Worm (Caenorhabditis elegans) whole organism, L4 larva: ENCODE results near the gene T23F2.5.

ENCODE experiments used
- D1046.2 ChIP-seq: fragments of 200-800 bp; sonication (Bioruptor generic); IDR thresholded peaks from 2 replicates; pipeline ENCODE4 v1.3.6; 2022; ENCODE audit warnings: missing genetic modification characterization, missing compliant biosample characterization
- F10B5.3 ChIP-seq: sonication (generic microtip); optimal IDR thresholded peaks from 2 replicates; lab custom pipeline; 2016; ENCODE audit warnings: mild to moderate bottlenecking, missing genetic modification characterization, missing compliant biosample characterization
- F26F4.8 ChIP-seq: fragments of 200-800 bp; sonication (Bioruptor generic); conservative IDR thresholded peaks from 2 replicates; pipeline ENCODE4 v1.3.6; 2022; ENCODE audit warnings: missing genetic modification characterization, missing compliant biosample characterization
- F37D6.2 ChIP-seq: sonication (generic microtip); optimal IDR thresholded peaks from 2 replicates; lab custom pipeline; 2016; ENCODE audit warnings: mild to moderate bottlenecking, missing genetic modification characterization, missing compliant biosample characterization
- F44E2.7 ChIP-seq: fragments of 200-800 bp; sonication (Bioruptor generic); IDR thresholded peaks from 2 replicates; pipeline ENCODE4 v2.1.2; 2022; ENCODE audit warnings: missing genetic modification characterization, missing compliant biosample characterization
- Y5F2A.4 ChIP-seq: fragments of 200-800 bp; sonication (Bioruptor generic); optimal IDR thresholded peaks from 2 replicates; lab custom pipeline; 2018; ENCODE audit warnings: mild to moderate bottlenecking, missing genetic modification characterization, missing compliant biosample characterization
- ZK546.5 ChIP-seq, 2 experiments: sonication (generic microtip); optimal IDR thresholded peaks; 2 replicates each; lab custom pipeline; 2017; ENCODE audit warnings: missing biosample characterization in 2 of 2, missing genetic modification characterization in 2 of 2
- attf-4 ChIP-seq: sonication (generic microtip); optimal IDR thresholded peaks from 3 replicates; lab custom pipeline; 2017; ENCODE audit warnings: missing biosample characterization, missing genetic modification characterization
- ceh-20 ChIP-seq: fragments of 200-800 bp; sonication (Bioruptor generic); IDR thresholded peaks from 2 replicates; pipeline ENCODE4 v1.3.6; 2022; ENCODE audit warnings: missing genetic modification reagents, missing genetic modification characterization, missing compliant biosample characterization
- ceh-32 ChIP-seq: sonication (generic microtip); optimal IDR thresholded peaks from 2 replicates; lab custom pipeline; 2016; ENCODE audit warnings: mild to moderate bottlenecking, missing genetic modification characterization, missing compliant biosample characterization; ENCODE audit not compliant: poor library complexity
- ceh-82 ChIP-seq: sonication (generic microtip); optimal IDR thresholded peaks from 2 replicates; lab custom pipeline; 2017; ENCODE audit warnings: missing biosample characterization, missing genetic modification characterization
- cey-2 ChIP-seq: sonication (generic microtip); optimal IDR thresholded peaks from 3 replicates; lab custom pipeline; 2017; ENCODE audit warnings: missing genetic modification characterization, mild to moderate bottlenecking, missing compliant biosample characterization, antibody characterized with exemption, borderline replicate concordance; ENCODE audit not compliant: insufficient read depth
- daf-16 ChIP-seq, 3 experiments: sonication (generic microtip); optimal IDR thresholded peaks; 2 replicates each; lab custom pipeline; 2016 to 2017; ENCODE audit warnings: missing genetic modification characterization in 3 of 3, missing genetic modification reagents in 3 of 3, mild to moderate bottlenecking in 2 of 3, missing compliant biosample characterization in 2 of 3, missing biosample characterization in 1 of 3, moderate library complexity in 1 of 3
- daf-8 ChIP-seq: fragments of 200-800 bp; sonication (Bioruptor generic); IDR thresholded peaks from 2 replicates; pipeline ENCODE4 v1.3.6; 2022; ENCODE audit warnings: missing genetic modification characterization, missing compliant biosample characterization
- dmd-6 ChIP-seq: fragments of 200-800 bp; sonication (Bioruptor generic); IDR thresholded peaks from 2 replicates; pipeline ENCODE4 v1.3.6; 2022; ENCODE audit warnings: missing genetic modification reagents, missing genetic modification characterization, missing compliant biosample characterization
- dpl-1 ChIP-seq: fragments of 150-350 bp; optimal IDR thresholded peaks from 2 replicates; lab custom pipeline; 2014; ENCODE audit warnings: missing biosample characterization, missing genetic modification reagents, missing genetic modification characterization
- fkh-10 ChIP-seq: fragments of 150-350 bp; optimal IDR thresholded peaks from 2 replicates; lab custom pipeline; 2014; ENCODE audit warnings: missing biosample characterization, missing genetic modification reagents, missing genetic modification characterization
- gei-8 ChIP-seq: fragments of 200-800 bp; sonication (Bioruptor generic); optimal IDR thresholded peaks from 2 replicates; lab custom pipeline; 2018; ENCODE audit warnings: mild to moderate bottlenecking, missing genetic modification characterization, missing compliant biosample characterization
- hif-1 ChIP-seq, 2 experiments: sonication (generic microtip); optimal IDR thresholded peaks; 2 replicates each; lab custom pipeline; 2016 to 2017; ENCODE audit warnings: missing compliant biosample characterization in 2 of 2, missing genetic modification characterization in 2 of 2, missing genetic modification reagents in 2 of 2, missing genotype in 2 of 2, mild to moderate bottlenecking in 1 of 2
- hlh-11 ChIP-seq: fragments of 200-800 bp; sonication (Bioruptor generic); optimal IDR thresholded peaks from 2 replicates; lab custom pipeline; 2018; ENCODE audit warnings: mild to moderate bottlenecking, missing genetic modification characterization, missing compliant biosample characterization
- lim-7 ChIP-seq: fragments of 200-800 bp; sonication (Bioruptor generic); IDR thresholded peaks from 2 replicates; pipeline ENCODE4 v1.3.6; 2022; ENCODE audit warnings: missing genetic modification characterization, missing compliant biosample characterization
- lin-1 ChIP-seq: fragments of 200-800 bp; sonication (Bioruptor generic); IDR thresholded peaks from 2 replicates; pipeline ENCODE4 v1.3.6; 2022; ENCODE audit warnings: missing genetic modification reagents, missing genetic modification characterization, missing compliant biosample characterization
- lin-29 ChIP-seq: fragments of 200-800 bp; sonication (Bioruptor generic); IDR thresholded peaks from 2 replicates; pipeline ENCODE4 v1.3.6; 2022; ENCODE audit warnings: missing genetic modification reagents, missing genetic modification characterization, missing compliant biosample characterization
- lin-39 ChIP-seq: fragments of 150-350 bp; optimal IDR thresholded peaks from 2 replicates; lab custom pipeline; 2014; ENCODE audit warnings: missing biosample characterization, missing genetic modification reagents, missing genetic modification characterization
- lsy-2 ChIP-seq, 2 experiments: fragments of 150-350 bp in 1 of 2; sonication (generic microtip) in 1 of 2; optimal IDR thresholded peaks; 2 replicates each; lab custom pipeline; 2014 to 2017; ENCODE audit warnings: missing biosample characterization in 2 of 2, missing genetic modification characterization in 2 of 2
- mdl-1 ChIP-seq, 2 experiments: fragments of 150-350 bp in 1 of 2; sonication (generic microtip) in 1 of 2; optimal IDR thresholded peaks; 2 replicates each; lab custom pipeline; 2014 to 2017; ENCODE audit warnings: missing biosample characterization in 2 of 2, missing genetic modification characterization in 2 of 2
- mep-1 ChIP-seq: fragments of 150-350 bp; sonication (generic microtip); optimal IDR thresholded peaks from 3 replicates; lab custom pipeline; 2014; ENCODE audit warnings: missing biosample characterization, missing genetic modification characterization
- mes-2 ChIP-seq: sonication (generic microtip); optimal IDR thresholded peaks from 2 replicates; lab custom pipeline; 2016; ENCODE audit warnings: missing genotype, mild to moderate bottlenecking, missing genetic modification characterization, missing compliant biosample characterization; ENCODE audit not compliant: poor library complexity, severe bottlenecking
- mxl-3 ChIP-seq: fragments of 200-800 bp; sonication (Bioruptor generic); optimal IDR thresholded peaks from 2 replicates; lab custom pipeline; 2018; ENCODE audit warnings: mild to moderate bottlenecking, missing genetic modification characterization, missing compliant biosample characterization
- nhr-102 ChIP-seq: sonication (generic microtip); optimal IDR thresholded peaks from 2 replicates; lab custom pipeline; 2016; ENCODE audit warnings: mild to moderate bottlenecking, missing genetic modification characterization, moderate library complexity, missing compliant biosample characterization
- nhr-111 ChIP-seq: fragments of 200-800 bp; sonication (Bioruptor generic); optimal IDR thresholded peaks from 2 replicates; lab custom pipeline; 2018; ENCODE audit warnings: mild to moderate bottlenecking, missing genetic modification characterization, missing compliant biosample characterization
- nhr-25 ChIP-seq: sonication (generic microtip); optimal IDR thresholded peaks from 2 replicates; lab custom pipeline; 2017; ENCODE audit warnings: missing genetic modification characterization, mild to moderate bottlenecking, missing compliant biosample characterization, antibody characterized with exemption, moderate library complexity, borderline replicate concordance; ENCODE audit not compliant: insufficient read depth
- nhr-28 ChIP-seq: fragments of 150-350 bp; optimal IDR thresholded peaks from 2 replicates; lab custom pipeline; 2014; ENCODE audit warnings: missing biosample characterization, missing genetic modification characterization
- nhr-48 ChIP-seq: sonication (generic microtip); optimal IDR thresholded peaks from 2 replicates; lab custom pipeline; 2016; ENCODE audit warnings: mild to moderate bottlenecking, missing genetic modification characterization, missing compliant biosample characterization
- nhr-6 ChIP-seq: fragments of 150-350 bp; optimal IDR thresholded peaks from 2 replicates; lab custom pipeline; 2014; ENCODE audit warnings: missing biosample characterization, missing genetic modification characterization
- nhr-76 ChIP-seq: fragments of 150-350 bp; optimal IDR thresholded peaks from 2 replicates; lab custom pipeline; 2014; ENCODE audit warnings: missing biosample characterization, missing genetic modification characterization
- pha-4 ChIP-seq, 2 experiments: fragments of 150-350 bp in 1 of 2; fragments of 200-800 bp in 1 of 2; sonication (Bioruptor generic) in 1 of 2; IDR thresholded peaks in 1 of 2; optimal IDR thresholded peaks in 1 of 2; 2 replicates each; pipeline versions ENCODE4 v1.3.6 to Lab custom; 2014 to 2022; ENCODE audit warnings: missing genetic modification characterization in 2 of 2, missing genetic modification reagents in 2 of 2, missing biosample characterization in 1 of 2, missing compliant biosample characterization in 1 of 2
- php-3 ChIP-seq: fragments of 200-800 bp; sonication (Bioruptor generic); IDR thresholded peaks from 2 replicates; pipeline ENCODE4 v1.3.6; 2022; ENCODE audit warnings: missing genetic modification reagents, missing genetic modification characterization, missing compliant biosample characterization
- pqm-1 ChIP-seq: sonication (generic microtip); optimal IDR thresholded peaks from 2 replicates; lab custom pipeline; 2017; ENCODE audit warnings: missing biosample characterization, missing genetic modification characterization
- rbr-2 ChIP-seq: sonication (generic microtip); optimal IDR thresholded peaks from 2 replicates; lab custom pipeline; 2016; ENCODE audit warnings: missing genotype, missing genetic modification characterization, missing compliant biosample characterization
- saeg-2 ChIP-seq: fragments of 200-800 bp; sonication (Bioruptor generic); IDR thresholded peaks from 2 replicates; pipeline ENCODE4 v1.3.6; 2022; ENCODE audit warnings: missing genetic modification reagents, missing genetic modification characterization, missing compliant biosample characterization
- set-16 ChIP-seq: fragments of 200-800 bp; sonication (Bioruptor generic); IDR thresholded peaks from 2 replicates; pipeline ENCODE4 v1.3.6; 2022; ENCODE audit warnings: missing genetic modification reagents, missing genetic modification characterization, missing compliant biosample characterization
- spr-1 ChIP-seq: sonication (generic microtip); optimal IDR thresholded peaks from 2 replicates; lab custom pipeline; 2016; ENCODE audit warnings: mild to moderate bottlenecking, missing genetic modification characterization, missing compliant biosample characterization
- tra-1 ChIP-seq: fragments of 200-800 bp; sonication (Bioruptor generic); IDR thresholded peaks from 2 replicates; pipeline ENCODE4 v1.3.6; 2022; ENCODE audit warnings: missing genetic modification reagents, missing genetic modification characterization, missing compliant biosample characterization
- zip-11 ChIP-seq: fragments of 200-800 bp; sonication (Bioruptor generic); IDR thresholded peaks from 2 replicates; pipeline ENCODE4 v1.3.6; 2022; ENCODE audit warnings: missing genetic modification characterization, missing compliant biosample characterization
- ztf-11 ChIP-seq: fragments of 150-350 bp; optimal IDR thresholded peaks from 2 replicates; lab custom pipeline; 2014; ENCODE audit warnings: missing biosample characterization, missing genetic modification characterization

T23F2.5 gene

DNA sequence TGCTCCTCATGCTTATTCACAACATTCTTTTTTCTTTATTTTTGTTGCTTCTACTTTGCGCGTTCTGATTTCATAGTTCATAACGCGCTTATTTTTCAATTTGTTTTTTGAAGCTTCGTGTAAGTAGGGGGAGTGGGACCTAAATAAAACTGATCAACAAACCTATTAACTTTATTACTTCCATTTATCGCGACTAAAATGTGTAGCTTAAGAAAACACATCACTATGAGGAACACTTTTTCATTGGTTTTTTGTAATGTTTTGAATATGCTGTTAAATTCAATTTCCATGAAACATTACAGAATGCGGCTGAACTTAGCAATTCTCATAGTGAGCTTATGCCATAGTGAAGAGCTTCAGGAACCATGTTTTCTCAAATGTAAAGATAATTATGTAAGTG, 26.7 kb upstream of the T23F2.5 start, which contains the start of gene C54G7.1:
Gene C54G7.1, plus strand, starts transcription at position 301 of the 400 bp plus-strand sequence.
- TF ChIP-seq Y5F2A.4 (no peak), set-16 (no peak), cey-2 (tag; lab: Kevin White, UChicago) (no peak), ceh-20 (GFP tag; lab: Robert Waterston, UW) (no peak), F44E2.7 (GFP tag; lab: Robert Waterston, UW) (no peak), lim-7 (GFP tag; lab: Robert Waterston, UW) (no peak), fkh-10 (GFP tag; lab: Kevin White, UChicago) (no peak), nhr-111 (GFP tag; lab: Kevin White, UChicago) (no peak), F26F4.8 (GFP tag; lab: Robert Waterston, UW) (no peak), nhr-102 (no peak), ztf-11 (tag; lab: Kevin White, UChicago) (no peak), ZK546.5 (tag; optimal IDR thresholded peaks at IDR 0.05; lab: Kevin White, UChicago) (no peak)

DNA sequence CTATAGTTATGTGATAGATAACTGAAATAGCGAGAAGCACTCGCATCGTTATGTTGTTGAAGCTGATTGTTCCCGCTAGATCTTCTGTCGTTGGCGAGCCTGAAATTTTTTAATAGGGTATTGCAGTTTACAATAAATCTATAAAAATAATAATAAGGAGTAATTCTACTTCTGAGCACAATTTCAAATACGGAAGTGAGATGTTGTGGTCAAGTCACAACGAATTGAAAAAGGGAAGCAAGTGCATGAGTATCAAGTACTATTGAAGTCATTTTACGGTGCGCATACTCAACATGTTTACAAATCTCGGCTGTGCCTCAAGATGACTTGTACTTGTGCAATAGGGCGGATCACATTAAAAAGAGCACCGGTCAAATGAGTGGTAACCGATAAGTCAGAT, 21.5 kb upstream of the T23F2.5 start, which contains the start of gene lgx-1:
Gene lgx-1, minus strand, starts transcription at position 101 of the 400 bp plus-strand sequence.
- no peak for TF ChIP-seq D1046.2 (GFP tag; lab: Robert Waterston, UW)
- TF ChIP-seq lin-29 = no peak
- no peak for TF ChIP-seq nhr-76
- no peak for TF ChIP-seq daf-8
- no peak for TF ChIP-seq mep-1
- TF ChIP-seq spr-1 = no peak
- TF ChIP-seq daf-16 (GFP tag; optimal IDR thresholded peaks at IDR 0.05; lab: Kevin White, UChicago) = no peak
- TF ChIP-seq daf-16 (tag; optimal IDR thresholded peaks at IDR 0.05; lab: Kevin White, UChicago) = no peak
- no peak for TF ChIP-seq pha-4 (GFP tag; IDR thresholded peaks at IDR 0.05; lab: Robert Waterston, UW)
- no peak for TF ChIP-seq pha-4 (tag; optimal IDR thresholded peaks at IDR 0.05; lab: Kevin White, UChicago)
- no peak for TF ChIP-seq rbr-2 (tag; lab: Kevin White, UChicago)
- no peak for TF ChIP-seq attf-4 (tag; lab: Kevin White, UChicago)
- TF ChIP-seq ztf-11 (tag; lab: Kevin White, UChicago) = no peak
- no peak for TF ChIP-seq nhr-102
- TF ChIP-seq lim-7 (GFP tag; lab: Robert Waterston, UW) = no peak
- no peak for TF ChIP-seq lsy-2 (tag; optimal IDR thresholded peaks at IDR 0.05; lab: Kevin White, UChicago)
- TF ChIP-seq nhr-6 (tag; lab: Kevin White, UChicago) = no peak
- TF ChIP-seq nhr-28 (tag; lab: Kevin White, UChicago) = no peak
- TF ChIP-seq gei-8 (GFP tag; lab: Kevin White, UChicago) = no peak
- no peak for TF ChIP-seq cey-2 (tag; lab: Kevin White, UChicago)
- no peak for TF ChIP-seq ceh-32 (tag; lab: Kevin White, UChicago)
- TF ChIP-seq, all 104 proteins: peak for 0

DNA sequence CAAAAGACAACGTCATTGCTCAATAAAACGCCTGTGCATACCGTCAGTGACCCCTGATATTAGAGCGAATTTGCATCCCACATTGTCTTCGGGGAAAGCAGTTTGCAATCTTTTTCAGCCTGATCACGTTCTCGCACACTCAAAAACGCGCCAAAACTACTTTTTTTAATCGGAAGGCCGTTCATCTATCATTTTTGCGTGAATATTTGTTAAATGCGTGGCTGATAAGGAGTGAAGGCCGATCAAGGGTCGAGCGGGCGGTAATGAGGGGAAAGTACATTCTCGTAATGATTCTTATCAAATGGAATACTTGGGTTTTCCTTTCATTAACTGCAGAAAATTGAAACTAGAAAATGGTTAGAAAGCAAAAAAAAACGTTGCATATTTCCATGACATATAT, 7.3 kb upstream of the T23F2.5 start:
- TF ChIP-seq nhr-25 (peak; percentile 46), tra-1 (GFP tag; lab: Robert Waterston, UW) (0 out of 2 replicates have a peak, but pooled peaks have one; percentile 41), zip-11 (GFP tag; lab: Robert Waterston, UW) (no peak), lin-1 (GFP tag; lab: Robert Waterston, UW) (0 out of 2 replicates have a peak, but pooled peaks have one; percentile 15), nhr-111 (GFP tag; lab: Kevin White, UChicago) (no peak), lin-39 (tag; lab: Kevin White, UChicago) (no peak), mdl-1 (tag; optimal IDR thresholded peaks at IDR 0.05; lab: Kevin White, UChicago) (peak in 1 of 2 experiments; percentile 63), mes-2 (tag; lab: Kevin White, UChicago) (peak; percentile 12), nhr-28 (tag; lab: Kevin White, UChicago) (peak; percentile 50), F37D6.2 (tag; lab: Kevin White, UChicago) (no peak), dmd-6 (peak; percentile 68), mxl-3 (GFP tag; lab: Kevin White, UChicago) (peak; percentile 75), nhr-76 (no peak), mep-1 (no peak), F10B5.3 (tag; lab: Kevin White, UChicago) (no peak), saeg-2 (no peak), nhr-48 (tag; lab: Kevin White, UChicago) (peak; percentile 27), dpl-1 (GFP tag; lab: Kevin White, UChicago) (no peak), pqm-1 (peak; percentile 49), php-3 (GFP tag; lab: Robert Waterston, UW) (peak; percentile 48; the same call in 1 of the 2 replicates), hif-1 (tag; optimal IDR thresholded peaks at IDR 0.05; lab: Kevin White, UChicago) (peak in 1 of 2 experiments; percentile 24), hlh-11 (tag; lab: Kevin White, UChicago) (peak; percentile 79), ceh-82 (tag; lab: Kevin White, UChicago) (no peak)
- TF ChIP-seq, all 104 proteins: peak for 13
